Worm (Caenorhabditis elegans) whole organism, L4 larva: ENCODE measurements around the gene top-3.

ENCODE experiments used
- F10B5.3 ChIP-seq: sonication (generic microtip); optimal IDR thresholded peaks from 2 replicates; lab custom pipeline; 2016; ENCODE audit warnings: mild to moderate bottlenecking, missing genetic modification characterization, missing compliant biosample characterization
- F44E2.7 ChIP-seq: fragments of 200-800 bp; sonication (Bioruptor generic); IDR thresholded peaks from 2 replicates; pipeline ENCODE4 v2.1.2; 2022; ENCODE audit warnings: missing genetic modification characterization, missing compliant biosample characterization
- T26A8.4 ChIP-seq: fragments of 200-800 bp; sonication (Bioruptor generic); IDR thresholded peaks from 2 replicates; pipeline ENCODE4 v1.3.6; 2022; ENCODE audit warnings: missing genetic modification characterization, missing compliant biosample characterization
- Y48G9A.11 ChIP-seq: fragments of 200-800 bp; sonication (Bioruptor generic); IDR thresholded peaks from 2 replicates; pipeline ENCODE4 v1.3.6; 2022; ENCODE audit warnings: missing genetic modification reagents, missing genetic modification characterization, missing compliant biosample characterization
- Y5F2A.4 ChIP-seq: fragments of 200-800 bp; sonication (Bioruptor generic); optimal IDR thresholded peaks from 2 replicates; lab custom pipeline; 2018; ENCODE audit warnings: mild to moderate bottlenecking, missing genetic modification characterization, missing compliant biosample characterization
- aha-1 ChIP-seq: fragments of 150-350 bp; peaks from one replicate; lab custom pipeline; 2014; ENCODE audit warnings: missing biosample characterization, missing genetic modification characterization
- arid-1 ChIP-seq: fragments of 200-800 bp; sonication (Bioruptor generic); conservative IDR thresholded peaks from 2 replicates; pipeline ENCODE4 v1.3.6; 2022; ENCODE audit warnings: missing genetic modification reagents, missing genetic modification characterization, missing compliant biosample characterization
- ceh-82 ChIP-seq: sonication (generic microtip); optimal IDR thresholded peaks from 2 replicates; lab custom pipeline; 2017; ENCODE audit warnings: missing biosample characterization, missing genetic modification characterization
- daf-12 ChIP-seq: fragments of 150-350 bp; optimal IDR thresholded peaks from 2 replicates; lab custom pipeline; 2014; ENCODE audit warnings: missing biosample characterization, missing genetic modification reagents, missing genetic modification characterization
- daf-16 ChIP-seq, 3 experiments: sonication (generic microtip); optimal IDR thresholded peaks; 2 replicates each; lab custom pipeline; 2016 to 2017; ENCODE audit warnings: missing genetic modification characterization in 3 of 3, missing genetic modification reagents in 3 of 3, mild to moderate bottlenecking in 2 of 3, missing compliant biosample characterization in 2 of 3, missing biosample characterization in 1 of 3, moderate library complexity in 1 of 3
- hif-1 ChIP-seq, 2 experiments: sonication (generic microtip); optimal IDR thresholded peaks; 2 replicates each; lab custom pipeline; 2016 to 2017; ENCODE audit warnings: missing compliant biosample characterization in 2 of 2, missing genetic modification characterization in 2 of 2, missing genetic modification reagents in 2 of 2, missing genotype in 2 of 2, mild to moderate bottlenecking in 1 of 2
- hmg-1.1 ChIP-seq: fragments of 200-800 bp; sonication (Bioruptor generic); IDR thresholded peaks from 2 replicates; pipeline ENCODE4 v1.3.6; 2022; ENCODE audit warnings: missing genetic modification reagents, missing genetic modification characterization, missing compliant biosample characterization
- lin-39 ChIP-seq: fragments of 150-350 bp; optimal IDR thresholded peaks from 2 replicates; lab custom pipeline; 2014; ENCODE audit warnings: missing biosample characterization, missing genetic modification reagents, missing genetic modification characterization
- madf-9 ChIP-seq: fragments of 200-800 bp; sonication (Bioruptor generic); conservative IDR thresholded peaks from 2 replicates; pipeline ENCODE4 v1.3.6; 2022; ENCODE audit warnings: missing genetic modification reagents, missing genetic modification characterization, missing compliant biosample characterization
- mdl-1 ChIP-seq, 2 experiments: fragments of 150-350 bp in 1 of 2; sonication (generic microtip) in 1 of 2; optimal IDR thresholded peaks; 2 replicates each; lab custom pipeline; 2014 to 2017; ENCODE audit warnings: missing biosample characterization in 2 of 2, missing genetic modification characterization in 2 of 2
- mdt-29 ChIP-seq: fragments of 200-800 bp; sonication (Bioruptor generic); IDR thresholded peaks from 2 replicates; pipeline ENCODE4 v1.3.6; 2022; ENCODE audit warnings: missing genetic modification reagents, missing genetic modification characterization, missing compliant biosample characterization
- mes-2 ChIP-seq: sonication (generic microtip); optimal IDR thresholded peaks from 2 replicates; lab custom pipeline; 2016; ENCODE audit warnings: missing genotype, mild to moderate bottlenecking, missing genetic modification characterization, missing compliant biosample characterization; ENCODE audit not compliant: poor library complexity, severe bottlenecking
- mxl-2 ChIP-seq: fragments of 200-800 bp; sonication (Bioruptor generic); conservative IDR thresholded peaks from 2 replicates; pipeline ENCODE4 v1.3.6; 2022; ENCODE audit warnings: missing genetic modification reagents, missing genetic modification characterization, missing compliant biosample characterization
- mxl-3 ChIP-seq: fragments of 200-800 bp; sonication (Bioruptor generic); optimal IDR thresholded peaks from 2 replicates; lab custom pipeline; 2018; ENCODE audit warnings: mild to moderate bottlenecking, missing genetic modification characterization, missing compliant biosample characterization
- nhr-102 ChIP-seq: sonication (generic microtip); optimal IDR thresholded peaks from 2 replicates; lab custom pipeline; 2016; ENCODE audit warnings: mild to moderate bottlenecking, missing genetic modification characterization, moderate library complexity, missing compliant biosample characterization
- nhr-237 ChIP-seq: sonication (generic microtip); optimal IDR thresholded peaks from 2 replicates; lab custom pipeline; 2017; ENCODE audit warnings: missing biosample characterization, missing genetic modification characterization
- nhr-48 ChIP-seq: sonication (generic microtip); optimal IDR thresholded peaks from 2 replicates; lab custom pipeline; 2016; ENCODE audit warnings: mild to moderate bottlenecking, missing genetic modification characterization, missing compliant biosample characterization
- nhr-6 ChIP-seq: fragments of 150-350 bp; optimal IDR thresholded peaks from 2 replicates; lab custom pipeline; 2014; ENCODE audit warnings: missing biosample characterization, missing genetic modification characterization
- pha-4 ChIP-seq, 2 experiments: fragments of 150-350 bp in 1 of 2; fragments of 200-800 bp in 1 of 2; sonication (Bioruptor generic) in 1 of 2; IDR thresholded peaks in 1 of 2; optimal IDR thresholded peaks in 1 of 2; 2 replicates each; pipeline versions ENCODE4 v1.3.6 to Lab custom; 2014 to 2022; ENCODE audit warnings: missing genetic modification characterization in 2 of 2, missing genetic modification reagents in 2 of 2, missing biosample characterization in 1 of 2, missing compliant biosample characterization in 1 of 2
- set-16 ChIP-seq: fragments of 200-800 bp; sonication (Bioruptor generic); IDR thresholded peaks from 2 replicates; pipeline ENCODE4 v1.3.6; 2022; ENCODE audit warnings: missing genetic modification reagents, missing genetic modification characterization, missing compliant biosample characterization
- snpc-4 ChIP-seq: fragments of 150-350 bp; optimal IDR thresholded peaks from 2 replicates; lab custom pipeline; 2014; ENCODE audit warnings: missing biosample characterization, missing genetic modification characterization
- tag-97 ChIP-seq: fragments of 200-800 bp; sonication (Bioruptor generic); IDR thresholded peaks from 2 replicates; pipeline ENCODE4 v1.3.6; 2022; ENCODE audit warnings: missing genetic modification characterization, missing compliant biosample characterization
- unc-62 ChIP-seq, 3 experiments: fragments of 150-350 bp in 1 of 3; sonication (generic microtip); optimal IDR thresholded peaks in 2 of 3; peaks in 1 of 3; 1 replicate in 1 of 3; 2 replicates in 2 of 3; lab custom pipeline; 2014 to 2017; ENCODE audit warnings: missing biosample characterization in 3 of 3, missing genetic modification characterization in 3 of 3, missing genetic modification reagents in 3 of 3, missing genotype in 1 of 3
- vab-7 ChIP-seq: fragments of 200-800 bp; sonication (Bioruptor generic); IDR thresholded peaks from 2 replicates; pipeline ENCODE4 v1.3.6; 2022; ENCODE audit warnings: missing genetic modification reagents, missing genetic modification characterization, missing compliant biosample characterization
- ztf-7 ChIP-seq: fragments of 150-350 bp; optimal IDR thresholded peaks from 2 replicates; lab custom pipeline; 2014; ENCODE audit warnings: missing biosample characterization, missing genetic modification characterization

Gene top-3

ce11 chrIII:12003264-12003663 is 43.3 kb upstream of the top-3 start (continued):
- TF ChIP-seq nhr-48 (tag; lab: Kevin White, UChicago) (peak; percentile 92), F10B5.3 (tag; lab: Kevin White, UChicago) (no peak), ztf-7 (tag; lab: Kevin White, UChicago) (no peak), nhr-6 (tag; lab: Kevin White, UChicago) (peak; percentile 36), nhr-102 (tag; lab: Kevin White, UChicago) (peak; percentile 70), hif-1 (tag; optimal IDR thresholded peaks at IDR 0.05; lab: Kevin White, UChicago) (peak in 1 of 2 experiments; percentile 86), set-16 (no peak), mdl-1 (tag; optimal IDR thresholded peaks at IDR 0.05; lab: Kevin White, UChicago) (peak in 1 of 2 experiments; percentile 76), T26A8.4 (GFP tag; lab: Robert Waterston, UW) (peak; percentile 46; the same call in 1 of the 2 replicates), unc-62 (GFP tag; optimal IDR thresholded peaks at IDR 0.05 in 1 of 2; lab: Kevin White, UChicago) (peak; percentile 55 to 58), unc-62 (tag; optimal IDR thresholded peaks at IDR 0.05; lab: Kevin White, UChicago) (no peak), F44E2.7 (GFP tag; lab: Robert Waterston, UW) (no peak)

- no peak for TF ChIP-seq mes-2 (tag; lab: Kevin White, UChicago)
- no peak for TF ChIP-seq tag-97 (GFP tag; lab: Robert Waterston, UW)
- TF ChIP-seq mxl-2 (GFP tag; lab: Robert Waterston, UW), result no peak
- no peak for TF ChIP-seq mxl-3 (GFP tag; lab: Kevin White, UChicago)
- TF ChIP-seq daf-12 (tag; lab: Kevin White, UChicago), result no peak
- no peak for TF ChIP-seq arid-1
- no peak for TF ChIP-seq aha-1 (tag; lab: Kevin White, UChicago)
- no peak for TF ChIP-seq ceh-82
- TF ChIP-seq nhr-237, result no peak
- TF ChIP-seq nhr-102 (tag; lab: Kevin White, UChicago), result no peak
- no peak for TF ChIP-seq Y48G9A.11 (GFP tag; lab: Robert Waterston, UW)
- TF ChIP-seq lin-39 (tag; lab: Kevin White, UChicago), result no peak
- no peak for TF ChIP-seq snpc-4 (tag; lab: Kevin White, UChicago)
- TF ChIP-seq madf-9 (GFP tag; lab: Robert Waterston, UW), result no peak
- TF ChIP-seq Y5F2A.4, result no peak
- TF ChIP-seq vab-7 (GFP tag; lab: Robert Waterston, UW), result no peak
These were observed 42.9 kb upstream of the top-3 start, which contains the start of gene Y56A3A.33 for ce11 chrIII:12002850-12003249. Gene Y56A3A.33, minus strand, starts transcription at chrIII:12002950.

ce11 chrIII:11999543-11999942 is 39.6 kb upstream of the top-3 start:
- TF ChIP-seq aha-1 (tag; lab: Kevin White, UChicago), result peak; percentile 85
- TF ChIP-seq ceh-82, result no peak
- no peak for TF ChIP-seq mdt-29

- TF ChIP-seq mes-2 (tag; lab: Kevin White, UChicago) (no peak), daf-16 (GFP tag; optimal IDR thresholded peaks at IDR 0.05; lab: Kevin White, UChicago) (no peak), daf-16 (tag; optimal IDR thresholded peaks at IDR 0.05; lab: Kevin White, UChicago) (no peak), pha-4 (GFP tag; IDR thresholded peaks at IDR 0.05; lab: Robert Waterston, UW) (no peak), pha-4 (tag; optimal IDR thresholded peaks at IDR 0.05; lab: Kevin White, UChicago) (no peak), T26A8.4 (GFP tag; lab: Robert Waterston, UW) (no peak), vab-7 (GFP tag; lab: Robert Waterston, UW) (no peak), daf-12 (tag; lab: Kevin White, UChicago) (no peak), arid-1 (no peak), hmg-1.1 (GFP tag; lab: Robert Waterston, UW) (no peak)
These were observed 35.8 kb upstream of the top-3 start for ce11 chrIII:11995783-11996182.
